Fruit fly (Drosophila melanogaster) whole organism, wandering third instar larva: ENCODE data around the gene CAH3.
A peak's percentile ranks its signal among the peaks of the same experiment; 100 is the strongest.

ENCODE experiments used
- Abd-B ChIP-seq: fragments of >200 bp; optimal IDR thresholded peaks from 2 replicates; lab custom pipeline; 2017; ENCODE audit warnings: missing biosample characterization, missing genetic modification characterization
- CG32264 ChIP-seq: fragments of 200-800 bp; sonication (Bioruptor generic); optimal IDR thresholded peaks from 2 replicates; lab custom pipeline; 2016; ENCODE audit warnings: missing biosample characterization, missing genetic modification characterization
- CG9705 ChIP-seq: fragments of 200-800 bp; sonication (Bioruptor generic); optimal IDR thresholded peaks from 2 replicates; lab custom pipeline; 2018; ENCODE audit warnings: missing biosample characterization, mild to moderate bottlenecking, missing genetic modification characterization
- CrebA ChIP-seq: fragments of 200-800 bp; sonication (Bioruptor generic); optimal IDR thresholded peaks from 2 replicates; lab custom pipeline; 2016; ENCODE audit warnings: missing biosample characterization, mild to moderate bottlenecking, missing genetic modification characterization, borderline replicate concordance
- Dfd ChIP-seq: fragments of >200 bp; optimal IDR thresholded peaks from 2 replicates; lab custom pipeline; 2017; ENCODE audit warnings: missing biosample characterization, missing genetic modification characterization
- Dif ChIP-seq: fragments of 200-275, 200-300 bp; sonication (Bioruptor generic); optimal IDR thresholded peaks from 2 replicates; lab custom pipeline; 2018; ENCODE audit warnings: missing biosample characterization, missing genetic modification characterization; ENCODE audit not compliant: partially characterized antibody
- GATAd ChIP-seq: sonication (Bioruptor generic); optimal IDR thresholded peaks from 2 replicates; lab custom pipeline; 2016; ENCODE audit warnings: missing biosample characterization, missing genetic modification characterization
- HLH106 ChIP-seq: fragments of 200-800 bp; optimal IDR thresholded peaks from 3 replicates; lab custom pipeline; 2019; ENCODE audit warnings: missing biosample characterization, mild to moderate bottlenecking, missing genetic modification characterization, moderate library complexity
- Hnf4 ChIP-seq: fragments of 200-800 bp; sonication (Bioruptor generic); optimal IDR thresholded peaks from 2 replicates; lab custom pipeline; 2016; ENCODE audit warnings: missing biosample characterization, mild to moderate bottlenecking, missing genetic modification characterization
- Hr78 ChIP-seq: fragments of >200 bp; optimal IDR thresholded peaks from 2 replicates; lab custom pipeline; 2017; ENCODE audit warnings: missing biosample characterization, missing genetic modification characterization
- Hr83 ChIP-seq: fragments of 200-300 bp; sonication (Bioruptor generic); optimal IDR thresholded peaks from 2 replicates; lab custom pipeline; 2016; ENCODE audit warnings: missing biosample characterization, mild to moderate bottlenecking, missing genetic modification characterization, moderate library complexity; ENCODE audit not compliant: poor library complexity, severe bottlenecking
- Jra ChIP-seq: sonication (Bioruptor generic); optimal IDR thresholded peaks from 2 replicates; lab custom pipeline; 2016; ENCODE audit warnings: missing biosample characterization, missing genetic modification characterization
- Mio ChIP-seq: sonication (Bioruptor generic); optimal IDR thresholded peaks from 2 replicates; lab custom pipeline; 2016; ENCODE audit warnings: missing biosample characterization, missing genetic modification characterization
- Myc ChIP-seq: fragments of >200 bp; optimal IDR thresholded peaks from 2 replicates; lab custom pipeline; 2017
- N ChIP-seq: fragments of >200 bp; optimal IDR thresholded peaks from 2 replicates; lab custom pipeline; 2018; ENCODE audit warnings: missing biosample characterization, missing external identifiers, missing genetic modification characterization
- OdsH ChIP-seq: fragments of 200-800 bp; sonication (Bioruptor generic); optimal IDR thresholded peaks from 2 replicates; lab custom pipeline; 2016; ENCODE audit warnings: missing biosample characterization, mild to moderate bottlenecking, missing genetic modification characterization
- Rel ChIP-seq, 2 experiments: fragments of 200-800 bp; sonication (Bioruptor generic) in 1 of 2; optimal IDR thresholded peaks; 2 replicates in 1 of 2; 3 replicates in 1 of 2; lab custom pipeline; 2016 to 2019; ENCODE audit warnings: mild to moderate bottlenecking in 2 of 2, missing biosample characterization in 2 of 2, missing genetic modification characterization in 2 of 2, moderate library complexity in 1 of 2
- Sp1 ChIP-seq: fragments of 200-800 bp; sonication (Bioruptor generic); optimal IDR thresholded peaks from 3 replicates; lab custom pipeline; 2019; ENCODE audit warnings: missing biosample characterization, mild to moderate bottlenecking, missing genetic modification characterization, moderate library complexity
- Vsx2 ChIP-seq: fragments of 200-300, 225-300 bp; sonication (Bioruptor generic); optimal IDR thresholded peaks from 2 replicates; lab custom pipeline; 2018; ENCODE audit warnings: missing biosample characterization, missing genetic modification characterization; ENCODE audit not compliant: partially characterized antibody
- br ChIP-seq: fragments of 200-800 bp; sonication (Bioruptor generic); optimal IDR thresholded peaks from 2 replicates; lab custom pipeline; 2016; ENCODE audit warnings: missing biosample characterization, missing genetic modification characterization
- brk ChIP-seq: fragments of 200-800 bp; sonication (Bioruptor generic); optimal IDR thresholded peaks from 2 replicates; lab custom pipeline; 2016; ENCODE audit warnings: missing biosample characterization, mild to moderate bottlenecking, missing genetic modification characterization
- dl ChIP-seq, 2 experiments: fragments of 175-275, 200-275 bp in 1 of 2; fragments of 200-275 bp in 1 of 2; sonication (Bioruptor generic); optimal IDR thresholded peaks; lab custom pipeline; 2018; ENCODE audit warnings: mild to moderate bottlenecking in 2 of 2, missing biosample characterization in 2 of 2, missing genetic modification characterization in 2 of 2, moderate library complexity in 2 of 2; ENCODE audit not compliant: partially characterized antibody in 2 of 2, insufficient read depth in 1 of 2
- dmrt93B ChIP-seq: fragments of 200-800 bp; sonication (Bioruptor generic); optimal IDR thresholded peaks from 2 replicates; lab custom pipeline; 2018; ENCODE audit warnings: missing biosample characterization, mild to moderate bottlenecking, missing genetic modification characterization
- dsf ChIP-seq: sonication (Bioruptor generic); optimal IDR thresholded peaks from 2 replicates; lab custom pipeline; 2016; ENCODE audit warnings: missing biosample characterization, missing genetic modification characterization, borderline replicate concordance
- ey ChIP-seq: fragments of 200-800 bp; sonication (Bioruptor generic); optimal IDR thresholded peaks from 2 replicates; lab custom pipeline; 2016; ENCODE audit warnings: missing biosample characterization, missing genetic modification characterization
- foxo ChIP-seq, 2 experiments: fragments of 200-800 bp; sonication (Bioruptor generic); optimal IDR thresholded peaks; 2 replicates in 1 of 2; 3 replicates in 1 of 2; lab custom pipeline; 2016 to 2017; ENCODE audit warnings: missing biosample characterization in 2 of 2, missing genetic modification characterization in 2 of 2
- fru ChIP-seq: fragments of 200-800 bp; sonication (Bioruptor generic); optimal IDR thresholded peaks from 3 replicates; lab custom pipeline; 2016; ENCODE audit warnings: missing biosample characterization, mild to moderate bottlenecking, missing genetic modification characterization
- h ChIP-seq: fragments of 200-800 bp; sonication (Bioruptor generic); optimal IDR thresholded peaks from 3 replicates; lab custom pipeline; 2016; ENCODE audit warnings: missing biosample characterization, mild to moderate bottlenecking, missing genetic modification characterization
- jim ChIP-seq: fragments of 175-275, 200-325 bp; sonication (Bioruptor generic); optimal IDR thresholded peaks from 2 replicates; lab custom pipeline; 2016; ENCODE audit warnings: missing biosample characterization, mild to moderate bottlenecking, missing genetic modification characterization
- lola ChIP-seq: fragments of >200 bp; optimal IDR thresholded peaks from 2 replicates; lab custom pipeline; 2017; ENCODE audit warnings: missing biosample characterization, missing genetic modification characterization
- pan ChIP-seq: fragments of >200 bp; optimal IDR thresholded peaks from 2 replicates; lab custom pipeline; 2017
- psq ChIP-seq: fragments of 200-800 bp; sonication (Bioruptor generic); optimal IDR thresholded peaks from 3 replicates; lab custom pipeline; 2017; ENCODE audit warnings: missing biosample characterization, mild to moderate bottlenecking, missing genetic modification characterization, moderate library complexity
- rgr ChIP-seq: fragments of 200-800 bp; sonication (Bioruptor generic); optimal IDR thresholded peaks from 3 replicates; lab custom pipeline; 2016; ENCODE audit warnings: missing biosample characterization, mild to moderate bottlenecking, missing genetic modification characterization
- sage ChIP-seq: fragments of 200-800 bp; sonication (Bioruptor generic); optimal IDR thresholded peaks from 2 replicates; lab custom pipeline; 2016; ENCODE audit warnings: missing biosample characterization, mild to moderate bottlenecking, missing genetic modification characterization
- sv ChIP-seq: fragments of 200-800 bp; sonication (Bioruptor generic); optimal IDR thresholded peaks from 3 replicates; lab custom pipeline; 2016; ENCODE audit warnings: missing biosample characterization, missing genetic modification characterization
- tai ChIP-seq: sonication (Bioruptor generic); optimal IDR thresholded peaks from 2 replicates; lab custom pipeline; 2016; ENCODE audit warnings: missing biosample characterization, missing genetic modification characterization
- usp ChIP-seq: fragments of >200 bp; optimal IDR thresholded peaks from 2 replicates; lab custom pipeline; 2017; ENCODE audit warnings: missing biosample characterization, missing genetic modification characterization
- woc ChIP-seq: sonication (Bioruptor generic); optimal IDR thresholded peaks from 2 replicates; lab custom pipeline; 2016; ENCODE audit warnings: missing biosample characterization, mild to moderate bottlenecking, missing genetic modification characterization

Gene CAH3

dm6 chrX:8681189-8681821 lies at the start of gene CAH3:
Gene CAH3 (plus strand): TSS chrX:8681252.
- peak; percentile 94 for TF ChIP-seq fru (GFP tag; lab: Kevin White, UChicago)
- peak; percentile 85 for TF ChIP-seq psq
- TF ChIP-seq dl (GFP tag; optimal IDR thresholded peaks at IDR 0.05; lab: Kevin White, UChicago; ENCODE audit: insufficient read depth in 1 of 2, partially characterized antibody in 2 of 2): no peak
- no peak for TF ChIP-seq Dfd (GFP tag; lab: Kevin White, UChicago)
- peak; percentile 35 for TF ChIP-seq Hr83 (GFP tag; lab: Kevin White, UChicago)
- peak; percentile 83 for TF ChIP-seq tai (GFP tag; lab: Kevin White, UChicago)
- TF ChIP-seq N (GFP tag; lab: Kevin White, UChicago): no peak
- peak; percentile 96 for TF ChIP-seq HLH106
- TF ChIP-seq OdsH (GFP tag; lab: Kevin White, UChicago): peak; percentile 91
- TF ChIP-seq rgr: peak; percentile 95
- TF ChIP-seq dmrt93B (GFP tag; lab: Kevin White, UChicago): peak; percentile 88
- peak; percentile 62 for TF ChIP-seq Jra (GFP tag; lab: Kevin White, UChicago)
- peak; percentile 93 for TF ChIP-seq h (GFP tag; lab: Kevin White, UChicago)
- peak; percentile 43 for TF ChIP-seq Vsx2
- TF ChIP-seq GATAd: peak; percentile 45
- no peak for TF ChIP-seq usp (GFP tag; lab: Kevin White, UChicago)
- no peak for TF ChIP-seq CrebA (GFP tag; lab: Kevin White, UChicago)
- TF ChIP-seq jim (GFP tag; lab: Kevin White, UChicago): no peak
- peak; percentile 95 for TF ChIP-seq Sp1 (GFP tag; lab: Kevin White, UChicago)
- no peak for TF ChIP-seq Hr78
- peak; percentile 71 for TF ChIP-seq CG32264 (GFP tag; lab: Kevin White, UChicago)
- TF ChIP-seq Abd-B (GFP tag; lab: Kevin White, UChicago): no peak
- peak; percentile 90 for TF ChIP-seq ey
- TF ChIP-seq Myc (lab: Kevin White, UChicago): no peak
- TF ChIP-seq woc (GFP tag; lab: Kevin White, UChicago): peak; percentile 88
- no peak for TF ChIP-seq Mio (GFP tag; lab: Kevin White, UChicago)
- peak in 1 of 2 experiments; percentile 94 for TF ChIP-seq foxo (GFP tag; optimal IDR thresholded peaks at IDR 0.05; lab: Kevin White, UChicago)
- TF ChIP-seq sage (GFP tag; lab: Kevin White, UChicago): peak; percentile 83
- TF ChIP-seq pan (lab: Kevin White, UChicago): no peak
- peak; percentile 30 for TF ChIP-seq Rel (GFP tag; optimal IDR thresholded peaks at IDR 0.05; lab: Kevin White, UChicago)
- TF ChIP-seq Rel (tag; optimal IDR thresholded peaks at IDR 0.05; lab: Kevin White, UChicago): peak; percentile 90
- TF ChIP-seq brk (GFP tag; lab: Kevin White, UChicago): peak; percentile 75
- peak; percentile 94 for TF ChIP-seq CG9705
- TF ChIP-seq dsf: peak; percentile 72
- TF ChIP-seq lola (GFP tag; lab: Kevin White, UChicago): no peak
- TF ChIP-seq Dif: peak; percentile 18
- peak; percentile 88 for TF ChIP-seq sv (GFP tag; lab: Kevin White, UChicago)
- TF ChIP-seq Hnf4: peak; percentile 90
- peak; percentile 95 for TF ChIP-seq br (GFP tag; lab: Kevin White, UChicago)

dm6 chrX:8634789-8635188 lies 46.3 kb upstream of the CAH3 start:
- no peak for TF ChIP-seq foxo (GFP tag; optimal IDR thresholded peaks at IDR 0.05; lab: Kevin White, UChicago)
- no peak for TF ChIP-seq CG9705
- no peak for TF ChIP-seq Rel (GFP tag; optimal IDR thresholded peaks at IDR 0.05; lab: Kevin White, UChicago)
- TF ChIP-seq Rel (tag; optimal IDR thresholded peaks at IDR 0.05; lab: Kevin White, UChicago): no peak
- TF ChIP-seq CrebA (GFP tag; lab: Kevin White, UChicago): no peak
- TF ChIP-seq Jra (GFP tag; lab: Kevin White, UChicago): no peak
